Fruit fly (Drosophila melanogaster) whole organism, embryonic: ENCODE data around the gene RpL24.

Source experiments
- Ada2b ChIP-seq: fragments of 200-800 bp; sonication (Bioruptor generic); IDR thresholded peaks from 2 replicates; pipeline ENCODE4 v1.3.6; 2022; ENCODE audit warnings: missing biosample characterization, missing genetic modification characterization
- Asciz ChIP-seq: fragments of 200-800 bp; sonication (Bioruptor generic); optimal IDR thresholded peaks from 2 replicates; lab custom pipeline; 2017; ENCODE audit warnings: missing biosample characterization, mild to moderate bottlenecking, missing genetic modification characterization, missing genetic modification reagents
- BEAF-32 ChIP-seq: fragments of 200-800 bp; sonication (Bioruptor generic); optimal IDR thresholded peaks from 3 replicates; lab custom pipeline; 2017; ENCODE audit warnings: missing biosample characterization, missing genetic modification characterization, mild to moderate bottlenecking, moderate library complexity, missing genetic modification reagents
- Blimp-1 ChIP-seq: fragments of 200-800 bp; sonication (Bioruptor generic); optimal IDR thresholded peaks from 3 replicates; lab custom pipeline; 2018; ENCODE audit warnings: missing biosample characterization, missing genetic modification characterization, mild to moderate bottlenecking, moderate library complexity, missing genetic modification reagents
- Bteb2 ChIP-seq: fragments of 200-800 bp; sonication (Bioruptor generic); optimal IDR thresholded peaks from 2 replicates; lab custom pipeline; 2016; ENCODE audit warnings: missing biosample characterization, missing genetic modification characterization
- CG1024 ChIP-seq: fragments of 200-800 bp; sonication (Bioruptor generic); IDR thresholded peaks from 2 replicates; pipeline ENCODE4 v1.3.6; 2022; ENCODE audit warnings: missing biosample characterization, missing genetic modification characterization
- CG12104 ChIP-seq: fragments of 200-800 bp; sonication (Bioruptor generic); optimal IDR thresholded peaks from 3 replicates; lab custom pipeline; 2016; ENCODE audit warnings: missing biosample characterization, missing genetic modification characterization
- CG12299 ChIP-seq: fragments of 200-800 bp; sonication (Bioruptor generic); optimal IDR thresholded peaks from 2 replicates; lab custom pipeline; 2018; ENCODE audit warnings: missing biosample characterization, mild to moderate bottlenecking, missing genetic modification characterization
- CG12391 ChIP-seq: fragments of 200-800 bp; sonication (Bioruptor generic); optimal IDR thresholded peaks from 3 replicates; lab custom pipeline; 2018; ENCODE audit warnings: missing biosample characterization, mild to moderate bottlenecking, missing genetic modification characterization, moderate library complexity
- CG12942 ChIP-seq: fragments of 200-800 bp; sonication (Bioruptor generic); optimal IDR thresholded peaks from 3 replicates; lab custom pipeline; 2016; ENCODE audit warnings: missing biosample characterization, missing genetic modification characterization
- CG13624 ChIP-seq: fragments of 200-800 bp; sonication (Bioruptor generic); optimal IDR thresholded peaks from 2 replicates; lab custom pipeline; 2016; ENCODE audit warnings: missing biosample characterization, missing genetic modification characterization
- CG16813 ChIP-seq: fragments of 200-800 bp; sonication (Bioruptor generic); IDR thresholded peaks from 3 replicates; pipeline ENCODE4 v1.3.6; 2022; ENCODE audit warnings: missing biosample characterization, missing genetic modification characterization; ENCODE audit not compliant: partially characterized antibody
- CG17359 ChIP-seq: fragments of 200-800 bp; sonication (Bioruptor generic); optimal IDR thresholded peaks from 3 replicates; lab custom pipeline; 2018; ENCODE audit warnings: missing biosample characterization, mild to moderate bottlenecking, missing genetic modification characterization, moderate library complexity
- CG2678 ChIP-seq: fragments of 200-800 bp; sonication (Bioruptor generic); optimal IDR thresholded peaks from 3 replicates; lab custom pipeline; 2019; ENCODE audit warnings: missing biosample characterization, mild to moderate bottlenecking, missing genetic modification characterization, moderate library complexity
- CG31388 ChIP-seq: fragments of 200-800 bp; sonication (Bioruptor generic); optimal IDR thresholded peaks from 2 replicates; lab custom pipeline; 2016; ENCODE audit warnings: missing biosample characterization, missing genetic modification characterization
- CG33213 ChIP-seq: fragments of 200-800 bp; sonication (Bioruptor generic); optimal IDR thresholded peaks from 3 replicates; lab custom pipeline; 2016; ENCODE audit warnings: missing biosample characterization, missing genetic modification characterization
- CG43689 ChIP-seq: fragments of 200-800 bp; sonication (Bioruptor generic); IDR thresholded peaks from 2 replicates; pipeline ENCODE4 v1.3.6; 2022; ENCODE audit warnings: missing biosample characterization, missing genetic modification characterization
- CG6854 ChIP-seq: fragments of 200-800 bp; sonication (Bioruptor generic); optimal IDR thresholded peaks from 3 replicates; lab custom pipeline; 2017; ENCODE audit warnings: missing biosample characterization, mild to moderate bottlenecking, missing genetic modification characterization
- CG7357 ChIP-seq: fragments of 200-800 bp; sonication (Bioruptor generic); IDR thresholded peaks from 3 replicates; pipeline ENCODE4 v1.3.6; 2022; ENCODE audit warnings: missing biosample characterization, missing genetic modification characterization
- CG7839 ChIP-seq: fragments of 200-800 bp; sonication (Bioruptor generic); optimal IDR thresholded peaks from 3 replicates; lab custom pipeline; 2018; ENCODE audit warnings: missing biosample characterization, mild to moderate bottlenecking, missing genetic modification characterization, moderate library complexity
- CG9817 ChIP-seq: fragments of 200-800 bp; sonication (Bioruptor generic); optimal IDR thresholded peaks from 2 replicates; lab custom pipeline; 2018; ENCODE audit warnings: missing biosample characterization, mild to moderate bottlenecking, missing genetic modification characterization, moderate library complexity
- Chrac-16 ChIP-seq: fragments of 200-800 bp; sonication (Bioruptor generic); optimal IDR thresholded peaks from 3 replicates; lab custom pipeline; 2016; ENCODE audit warnings: missing biosample characterization, missing genetic modification characterization
- E2f1 ChIP-seq: fragments of 200-800 bp; sonication (Bioruptor generic); IDR thresholded peaks from 2 replicates; pipeline ENCODE4 v1.3.6; 2022; ENCODE audit warnings: missing biosample characterization, missing genetic modification characterization
- HHEX ChIP-seq: fragments of 200-800 bp; sonication (Bioruptor generic); optimal IDR thresholded peaks from 3 replicates; lab custom pipeline; 2017; ENCODE audit warnings: missing biosample characterization, mild to moderate bottlenecking, missing genetic modification characterization, missing genetic modification reagents
- HLHmδ ChIP-seq: fragments of 200-800 bp; sonication (Bioruptor generic); optimal IDR thresholded peaks from 2 replicates; lab custom pipeline; 2018; ENCODE audit warnings: missing biosample characterization, mild to moderate bottlenecking, missing genetic modification characterization, moderate library complexity
- Myb ChIP-seq: fragments of 200-800 bp; sonication (Bioruptor generic); optimal IDR thresholded peaks from 2 replicates; lab custom pipeline; 2016; ENCODE audit warnings: missing biosample characterization, missing genetic modification characterization
- NC2β ChIP-seq: fragments of 200-800 bp; sonication (Bioruptor generic); optimal IDR thresholded peaks from 2 replicates; lab custom pipeline; 2016; ENCODE audit warnings: missing biosample characterization, missing genetic modification characterization
- Nf-YB ChIP-seq: fragments of 200-800 bp; sonication (Bioruptor generic); optimal IDR thresholded peaks from 3 replicates; lab custom pipeline; 2019; ENCODE audit warnings: missing biosample characterization, mild to moderate bottlenecking, missing genetic modification characterization, moderate library complexity
- Optix ChIP-seq: fragments of 200-800 bp; sonication (Bioruptor generic); IDR thresholded peaks from 3 replicates; pipeline ENCODE4 v1.3.6; 2022; ENCODE audit warnings: missing biosample characterization, missing genetic modification characterization
- Pdp1 ChIP-seq, 2 experiments: fragments of 200-800 bp; sonication (Bioruptor generic); optimal IDR thresholded peaks; 3 replicates each; lab custom pipeline; 2016; ENCODE audit warnings: missing biosample characterization in 2 of 2, missing genetic modification characterization in 2 of 2, mild to moderate bottlenecking in 1 of 2, moderate library complexity in 1 of 2
- Rfx ChIP-seq: fragments of 200-800 bp; sonication (Bioruptor generic); IDR thresholded peaks from 2 replicates; pipeline ENCODE4 v1.3.6; 2022; ENCODE audit warnings: missing biosample characterization, missing genetic modification characterization
- Sox102F ChIP-seq: fragments of 200-800 bp; sonication (Bioruptor generic); optimal IDR thresholded peaks from 2 replicates; lab custom pipeline; 2018; ENCODE audit warnings: missing biosample characterization, mild to moderate bottlenecking, missing genetic modification characterization, moderate library complexity
- Sry-δ ChIP-seq: fragments of 200-800 bp; sonication (Bioruptor generic); optimal IDR thresholded peaks from 2 replicates; lab custom pipeline; 2016; ENCODE audit warnings: missing biosample characterization, missing genetic modification characterization
- Ssrp ChIP-seq: fragments of 200-800 bp; sonication (Bioruptor generic); optimal IDR thresholded peaks from 2 replicates; lab custom pipeline; 2018; ENCODE audit warnings: missing biosample characterization, mild to moderate bottlenecking, missing genetic modification characterization, moderate library complexity
- cas ChIP-seq: fragments of 200-800 bp; sonication (Bioruptor generic); IDR thresholded peaks from 2 replicates; pipeline ENCODE4 v1.3.6; 2022; ENCODE audit warnings: missing biosample characterization, missing genetic modification characterization
- chif ChIP-seq, 2 experiments: fragments of 200-800 bp; sonication (Bioruptor generic); optimal IDR thresholded peaks; 3 replicates each; lab custom pipeline; 2016; ENCODE audit warnings: missing biosample characterization in 2 of 2, missing genetic modification characterization in 2 of 2
- corto ChIP-seq: fragments of 200-800 bp; sonication (Bioruptor generic); optimal IDR thresholded peaks from 2 replicates; lab custom pipeline; 2016; ENCODE audit warnings: missing biosample characterization, mild to moderate bottlenecking, missing genetic modification characterization, moderate library complexity
- croc ChIP-seq: fragments of 200-800 bp; sonication (Bioruptor generic); conservative IDR thresholded peaks from 3 replicates; pipeline ENCODE4 v1.3.6; 2022; ENCODE audit warnings: missing biosample characterization, missing genetic modification characterization
- da ChIP-seq: fragments of 200-800 bp; sonication (Bioruptor generic); optimal IDR thresholded peaks from 2 replicates; lab custom pipeline; 2016; ENCODE audit warnings: missing biosample characterization, missing genetic modification characterization
- fd3F ChIP-seq: fragments of 200-800 bp; sonication (Bioruptor generic); optimal IDR thresholded peaks from 2 replicates; lab custom pipeline; 2018; ENCODE audit warnings: missing biosample characterization, mild to moderate bottlenecking, missing genetic modification characterization, moderate library complexity
- fd96Cb ChIP-seq: fragments of 200-800 bp; sonication (Bioruptor generic); optimal IDR thresholded peaks from 2 replicates; lab custom pipeline; 2018; ENCODE audit warnings: missing biosample characterization, mild to moderate bottlenecking, missing genetic modification characterization, moderate library complexity
- gsb-n ChIP-seq: fragments of 200-800 bp; sonication (Bioruptor generic); optimal IDR thresholded peaks from 3 replicates; lab custom pipeline; 2018; ENCODE audit warnings: missing biosample characterization, mild to moderate bottlenecking, missing genetic modification characterization
- hbn ChIP-seq: fragments of 200-800 bp; sonication (Bioruptor generic); IDR thresholded peaks from 2 replicates; pipeline ENCODE4 v1.3.6; 2022; ENCODE audit warnings: missing biosample characterization, missing genetic modification characterization; ENCODE audit not compliant: partially characterized antibody
- mld ChIP-seq: fragments of 200-800 bp; sonication (Bioruptor generic); IDR thresholded peaks from 3 replicates; pipeline ENCODE4 v1.3.6; 2022; ENCODE audit warnings: missing biosample characterization, missing genetic modification characterization; ENCODE audit not compliant: partially characterized antibody
- scrt ChIP-seq: fragments of 200-800 bp; sonication (Bioruptor generic); optimal IDR thresholded peaks from 2 replicates; lab custom pipeline; 2018; ENCODE audit warnings: missing biosample characterization, mild to moderate bottlenecking, missing genetic modification characterization, moderate library complexity
- sens-2 ChIP-seq: fragments of 200-800 bp; sonication (Bioruptor generic); IDR thresholded peaks from 2 replicates; pipeline ENCODE4 v1.3.6; 2022; ENCODE audit warnings: missing biosample characterization, missing genetic modification characterization
- slbo ChIP-seq: fragments of 200-800 bp; sonication (Bioruptor generic); IDR thresholded peaks from 2 replicates; pipeline ENCODE4 v1.3.6; 2022; ENCODE audit warnings: missing biosample characterization, missing genetic modification characterization
- sob ChIP-seq: fragments of 200-800 bp; sonication (Bioruptor generic); IDR thresholded peaks from 2 replicates; pipeline ENCODE4 v1.3.6; 2022; ENCODE audit warnings: missing biosample characterization, missing genetic modification characterization
- yki ChIP-seq: fragments of >200 bp; optimal IDR thresholded peaks from 3 replicates; lab custom pipeline; 2018
- zfh2 ChIP-seq: fragments of 200-800 bp; sonication (Bioruptor generic); optimal IDR thresholded peaks from 2 replicates; lab custom pipeline; 2016; ENCODE audit warnings: missing biosample characterization, missing genetic modification characterization

The RpL24 gene

dm6 chr2L:13368940-13369339 lies 26.0 kb downstream of the RpL24 start, which contains the start of gene CG31855 (continued):
- no peak for TF ChIP-seq hbn
- TF ChIP-seq CG1024 (GFP tag; lab: Robert Waterston, UW): peak; percentile 69; the same call in 1 of the 2 replicates
- TF ChIP-seq Asciz: peak; percentile 71
- TF ChIP-seq CG7357: peak; percentile 14; the same call in 1 of the 3 replicates
- TF ChIP-seq CG16813: no peak
- peak; percentile 63 for TF ChIP-seq Ssrp (tag; lab: Kevin White, UChicago)
- TF ChIP-seq scrt: peak; percentile 66
- TF ChIP-seq CG12391 (tag; lab: Kevin White, UChicago): peak; percentile 88
- TF ChIP-seq Rfx: peak; percentile 95
- peak; percentile 72 for TF ChIP-seq gsb-n
- no peak for TF ChIP-seq yki (lab: Kevin White, UChicago)
- peak; percentile 67 for TF ChIP-seq CG12104
- peak; percentile 95 for TF ChIP-seq slbo (GFP tag; lab: Robert Waterston, UW)
- peak; percentile 80 for TF ChIP-seq zfh2
- TF ChIP-seq mld (GFP tag; lab: Robert Waterston, UW): no peak
- TF ChIP-seq sens-2: peak; percentile 61
- peak; percentile 78 for TF ChIP-seq CG9817 (tag; lab: Kevin White, UChicago)
- peak; percentile 77 for TF ChIP-seq E2f1 (GFP tag; lab: Robert Waterston, UW)
- peak; percentile 40 for TF ChIP-seq corto (GFP tag; lab: Kevin White, UChicago)
- TF ChIP-seq fd96Cb (tag; lab: Kevin White, UChicago): peak; percentile 61
- peak; percentile 66 to 73 for TF ChIP-seq chif (GFP tag; optimal IDR thresholded peaks at IDR 0.05; lab: Kevin White, UChicago)
- peak; percentile 95 for TF ChIP-seq sob (GFP tag; lab: Robert Waterston, UW)
- peak; percentile 79 for TF ChIP-seq CG13624 (GFP tag; lab: Kevin White, UChicago)
- peak; percentile 82 for TF ChIP-seq CG12942
- TF ChIP-seq Sry-δ: peak; percentile 35
- TF ChIP-seq Myb: peak; percentile 65
- peak; percentile 78 for TF ChIP-seq CG12299 (tag; lab: Kevin White, UChicago)
- peak; percentile 73 for TF ChIP-seq NC2β (GFP tag; lab: Kevin White, UChicago)
- peak; percentile 18 for TF ChIP-seq BEAF-32 (GFP tag; lab: Kevin White, UChicago)
- TF ChIP-seq Pdp1 (GFP tag; optimal IDR thresholded peaks at IDR 0.05; lab: Kevin White, UChicago): peak; percentile 71 to 79
- TF ChIP-seq HLHmδ (GFP tag; lab: Kevin White, UChicago): no peak
- peak; percentile 67 for TF ChIP-seq CG31388 (GFP tag; lab: Kevin White, UChicago)
- peak; percentile 86 for TF ChIP-seq CG17359
- TF ChIP-seq Sox102F (GFP tag; lab: Kevin White, UChicago): peak; percentile 71
- peak; percentile 81 for TF ChIP-seq CG2678
- TF ChIP-seq CG43689: peak; percentile 39; the same call in 1 of the 2 replicates
- peak; percentile 85 for TF ChIP-seq Chrac-16 (GFP tag; lab: Kevin White, UChicago)
- 0 out of 3 replicates have a peak, but pooled peaks have one; percentile 25 for TF ChIP-seq Optix
- peak; percentile 71 for TF ChIP-seq Blimp-1 (GFP tag; lab: Kevin White, UChicago)
- peak; percentile 75 for TF ChIP-seq fd3F (GFP tag; lab: Kevin White, UChicago)
- TF ChIP-seq da: peak; percentile 17
- peak; percentile 80 for TF ChIP-seq Bteb2 (GFP tag; lab: Kevin White, UChicago)
- peak; percentile 82 for TF ChIP-seq CG7839 (tag; lab: Kevin White, UChicago)
- TF ChIP-seq CG6854 (GFP tag; lab: Kevin White, UChicago): peak; percentile 40
- peak; percentile 84 for TF ChIP-seq cas (GFP tag; lab: Robert Waterston, UW)
- peak; percentile 53 for TF ChIP-seq croc (GFP tag; lab: Robert Waterston, UW)
- peak; percentile 50 for TF ChIP-seq CG33213 (GFP tag; lab: Kevin White, UChicago)
- TF ChIP-seq Nf-YB (GFP tag; lab: Kevin White, UChicago): peak; percentile 38
- TF ChIP-seq Ada2b (GFP tag; lab: Robert Waterston, UW): peak; percentile 74
- peak; percentile 77 for TF ChIP-seq HHEX (GFP tag; lab: Kevin White, UChicago)
